Fruit fly (Drosophila melanogaster) whole organism, adult: ENCODE results near the gene CG8630.

Experiments used
- CG11617 ChIP-seq: fragments of 200-800 bp; sonication (Bioruptor generic); optimal IDR thresholded peaks from 2 replicates; lab custom pipeline; 2017; ENCODE audit warnings: mild to moderate bottlenecking, missing biosample characterization, missing genetic modification reagents, missing genetic modification characterization
- CG12768 ChIP-seq: fragments of 200-800 bp; sonication (Bioruptor generic); optimal IDR thresholded peaks from 2 replicates; lab custom pipeline; 2017; ENCODE audit warnings: missing biosample characterization, missing genetic modification characterization, mild to moderate bottlenecking, moderate library complexity, missing genetic modification reagents
- CG14711 ChIP-seq: fragments of 200-800 bp; sonication (Bioruptor generic); optimal IDR thresholded peaks from 2 replicates; lab custom pipeline; 2018; ENCODE audit warnings: missing biosample characterization, mild to moderate bottlenecking, missing genetic modification characterization, moderate library complexity
- CG1620 ChIP-seq: fragments of 200-800 bp; sonication (Bioruptor generic); optimal IDR thresholded peaks from 2 replicates; lab custom pipeline; 2016; ENCODE audit warnings: missing biosample characterization, missing genetic modification characterization
- CG33017 ChIP-seq: fragments of 200-800 bp; sonication (Bioruptor generic); optimal IDR thresholded peaks from 2 replicates; lab custom pipeline; 2018; ENCODE audit warnings: missing biosample characterization, mild to moderate bottlenecking, missing genetic modification characterization, moderate library complexity
- CG5204 ChIP-seq: fragments of 200-800 bp; sonication (Bioruptor generic); optimal IDR thresholded peaks from 2 replicates; lab custom pipeline; 2016; ENCODE audit warnings: missing biosample characterization, missing genetic modification characterization
- CG7045 ChIP-seq: fragments of 200-800 bp; sonication (Bioruptor generic); optimal IDR thresholded peaks from 2 replicates; lab custom pipeline; 2017; ENCODE audit warnings: missing biosample characterization, mild to moderate bottlenecking, missing genetic modification characterization
- CG7101 ChIP-seq: fragments of 200-800 bp; sonication (Bioruptor generic); optimal IDR thresholded peaks from 2 replicates; lab custom pipeline; 2018; ENCODE audit warnings: missing biosample characterization, mild to moderate bottlenecking, missing genetic modification characterization, moderate library complexity
- Clk ChIP-seq: fragments of 200-800 bp; sonication (Bioruptor generic); optimal IDR thresholded peaks from 2 replicates; lab custom pipeline; 2017; ENCODE audit warnings: missing biosample characterization, missing genetic modification characterization
- Crg-1 ChIP-seq: fragments of 200-800 bp; sonication (Bioruptor generic); optimal IDR thresholded peaks from 2 replicates; lab custom pipeline; 2016; ENCODE audit warnings: missing biosample characterization, missing genetic modification characterization
- Hr96 ChIP-seq: fragments of 200-800 bp; sonication (Bioruptor generic); optimal IDR thresholded peaks from 2 replicates; lab custom pipeline; 2016; ENCODE audit warnings: missing biosample characterization, missing genetic modification characterization
- Mnt ChIP-seq: fragments of 200-800 bp; sonication (Bioruptor generic); optimal IDR thresholded peaks from 2 replicates; lab custom pipeline; 2016; ENCODE audit warnings: missing biosample characterization, mild to moderate bottlenecking, missing genetic modification characterization
- bab1 ChIP-seq: fragments of 200-800 bp; sonication (Bioruptor generic); optimal IDR thresholded peaks from 3 replicates; lab custom pipeline; 2019; ENCODE audit warnings: missing biosample characterization, mild to moderate bottlenecking, missing genetic modification characterization, moderate library complexity
- cic ChIP-seq: fragments of 200-800 bp; sonication (Bioruptor generic); optimal IDR thresholded peaks from 2 replicates; lab custom pipeline; 2017; ENCODE audit warnings: missing biosample characterization, mild to moderate bottlenecking, missing genetic modification characterization, moderate library complexity
- cnc ChIP-seq, 2 experiments: fragments of >200 bp; optimal IDR thresholded peaks; 2 replicates each; lab custom pipeline; 2017
- kay ChIP-seq: fragments of 200-800 bp; sonication (Bioruptor generic); peaks from one replicate; lab custom pipeline; 2016; ENCODE audit warnings: missing biosample characterization, missing genetic modification characterization, borderline replicate concordance
- ovo ChIP-seq: fragments of 200-800 bp; sonication (Bioruptor generic); optimal IDR thresholded peaks from 2 replicates; lab custom pipeline; 2016; ENCODE audit warnings: missing biosample characterization, missing genetic modification characterization
- pad ChIP-seq: fragments of 200-800 bp; sonication (Bioruptor generic); optimal IDR thresholded peaks from 3 replicates; lab custom pipeline; 2017; ENCODE audit warnings: missing biosample characterization, missing genetic modification characterization, mild to moderate bottlenecking, moderate library complexity, missing genetic modification reagents
- tj ChIP-seq: fragments of 200-800 bp; sonication (Bioruptor generic); optimal IDR thresholded peaks from 3 replicates; lab custom pipeline; 2017; ENCODE audit warnings: missing biosample characterization, mild to moderate bottlenecking, missing genetic modification characterization, moderate library complexity
- toe ChIP-seq: fragments of 200-800 bp; sonication (Bioruptor generic); optimal IDR thresholded peaks from 2 replicates; lab custom pipeline; 2016; ENCODE audit warnings: missing biosample characterization, missing genetic modification characterization

CG8630 gene

dm6 chr3R:13313088-13313487 is 33.6 kb downstream of the CG8630 start, which contains the start of gene CG44142:
Gene CG44142, minus strand, starts transcription at chr3R:13313188.
- TF ChIP-seq toe (GFP tag; lab: Kevin White, UChicago) = no peak
- no peak for TF ChIP-seq kay (GFP tag; lab: Kevin White, UChicago)
- TF ChIP-seq CG7101 (tag; lab: Kevin White, UChicago) = no peak
- no peak for TF ChIP-seq CG33017 (tag; lab: Kevin White, UChicago)
- no peak for TF ChIP-seq cnc (optimal IDR thresholded peaks at IDR 0.05; lab: Kevin White, UChicago)

dm6 chr3R:13319170-13319569 is 39.6 kb downstream of the CG8630 start, which contains the start of gene CG45080:
Gene CG45080, minus strand, starts transcription at chr3R:13319270.
- TF ChIP-seq CG7101 (tag; lab: Kevin White, UChicago) (no peak), CG12768 (GFP tag; lab: Kevin White, UChicago) (no peak), Hr96 (GFP tag; lab: Kevin White, UChicago) (no peak), CG1620 (no peak), Mnt (GFP tag; lab: Kevin White, UChicago) (no peak), cic (GFP tag; lab: Kevin White, UChicago) (no peak), CG7045 (GFP tag; lab: Kevin White, UChicago) (no peak), ovo (GFP tag; lab: Kevin White, UChicago) (no peak), CG11617 (GFP tag; lab: Kevin White, UChicago) (no peak), CG14711 (no peak), bab1 (GFP tag; lab: Kevin White, UChicago) (no peak)

dm6 chr3R:13319873-13320272 is 40.4 kb downstream of the CG8630 start:
- no peak for TF ChIP-seq CG7045 (GFP tag; lab: Kevin White, UChicago)
- no peak for TF ChIP-seq CG7101 (tag; lab: Kevin White, UChicago)
- TF ChIP-seq cic (GFP tag; lab: Kevin White, UChicago) = no peak
- no peak for TF ChIP-seq bab1 (GFP tag; lab: Kevin White, UChicago)
- TF ChIP-seq CG14711 = no peak
- TF ChIP-seq Hr96 (GFP tag; lab: Kevin White, UChicago) = no peak
- TF ChIP-seq tj (GFP tag; lab: Kevin White, UChicago) = no peak
- no peak for TF ChIP-seq CG11617 (GFP tag; lab: Kevin White, UChicago)

- no peak for TF ChIP-seq CG5204
- no peak for TF ChIP-seq CG33017 (tag; lab: Kevin White, UChicago)
- TF ChIP-seq CG1620 = no peak
- no peak for TF ChIP-seq toe (GFP tag; lab: Kevin White, UChicago)
- TF ChIP-seq CG7101 (tag; lab: Kevin White, UChicago) = no peak
- no peak for TF ChIP-seq cnc (optimal IDR thresholded peaks at IDR 0.05; lab: Kevin White, UChicago)
- TF ChIP-seq CG12768 (GFP tag; lab: Kevin White, UChicago) = no peak
- no peak for TF ChIP-seq CG11617 (GFP tag; lab: Kevin White, UChicago)
- no peak for TF ChIP-seq Crg-1
- no peak for TF ChIP-seq pad
- no peak for TF ChIP-seq Clk (GFP tag; lab: Kevin White, UChicago)
Measured at dm6 chr3R:13333031-13333430, 53.5 kb downstream of the CG8630 start.

- TF ChIP-seq Mnt (GFP tag; lab: Kevin White, UChicago) (no peak), Crg-1 (no peak), CG12768 (GFP tag; lab: Kevin White, UChicago) (no peak), tj (GFP tag; lab: Kevin White, UChicago) (no peak), CG33017 (tag; lab: Kevin White, UChicago) (no peak), ovo (GFP tag; lab: Kevin White, UChicago) (no peak), cic (GFP tag; lab: Kevin White, UChicago) (no peak), CG7045 (GFP tag; lab: Kevin White, UChicago) (no peak), toe (GFP tag; lab: Kevin White, UChicago) (no peak), cnc (optimal IDR thresholded peaks at IDR 0.05; lab: Kevin White, UChicago) (no peak)
Measured at dm6 chr3R:13334007-13334406, 54.5 kb downstream of the CG8630 start, which contains the start of gene PK2-R2. Gene PK2-R2, minus strand, starts transcription at chr3R:13334166.
